Worm (Caenorhabditis elegans): ENCODE results near the gene C04G6.4.

C04G6.4 gene

DNA sequence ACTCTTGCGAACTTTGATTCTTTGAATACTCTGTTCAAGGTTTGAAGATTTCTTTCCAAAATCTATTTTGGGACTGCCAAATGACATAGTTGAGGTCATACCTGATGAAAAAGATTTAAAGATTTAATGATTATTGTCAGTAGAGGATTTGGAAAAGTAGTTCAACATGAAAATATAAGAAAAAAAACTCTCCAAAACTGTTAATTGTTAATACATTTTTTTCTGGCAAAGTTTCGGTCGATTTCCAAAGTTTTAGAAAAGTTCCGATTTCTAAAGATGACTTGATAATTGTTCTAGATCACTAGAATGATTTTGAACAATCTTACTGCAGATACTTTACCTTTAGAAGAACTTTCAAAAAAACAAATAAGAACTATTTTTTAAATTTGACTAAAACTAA is 12.0 kb downstream of the C04G6.4 start, which contains the start of gene C27A2.7:
Gene C27A2.7 (minus strand): TSS at position 101 of the 400 bp plus-strand sequence.
- TF ChIP-seq sea-1 (GFP tag; conservative IDR thresholded peaks at IDR 0.05) (no peak), ets-7 (tag; optimal IDR thresholded peaks at IDR 0.05) (no peak), ceh-36 (tag; optimal IDR thresholded peaks at IDR 0.05) (no peak), tbx-11 (GFP tag; IDR thresholded peaks at IDR 0.05) (no peak), hnd-1 (tag; optimal IDR thresholded peaks at IDR 0.05) (no peak)

DNA sequence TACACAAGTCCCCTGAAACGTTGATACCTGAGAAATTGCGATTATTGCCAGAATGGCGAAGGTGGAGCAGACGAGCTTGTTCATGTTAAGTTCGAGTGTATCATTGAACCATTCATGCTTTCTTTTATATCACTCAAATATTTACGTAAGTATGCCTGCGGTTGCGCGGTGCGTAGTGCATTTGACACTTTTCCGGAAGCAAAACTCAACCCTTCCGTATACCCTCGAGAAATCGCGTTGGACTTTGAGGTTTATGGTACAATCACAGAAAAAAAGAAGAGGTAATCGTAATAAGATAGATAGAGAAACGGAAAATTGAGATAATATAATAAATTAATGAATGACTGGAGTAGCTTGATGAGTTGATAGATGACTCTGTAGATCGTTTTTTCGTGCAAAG is 13.7 kb downstream of the C04G6.4 start, which contains the start of gene idpb-2:
Gene idpb-2 (minus strand): TSS at position 101 of the 400 bp plus-strand sequence.
- no peak for TF ChIP-seq F13C5.2 (tag; optimal IDR thresholded peaks at IDR 0.05)
- no peak for TF ChIP-seq ama-1 (optimal IDR thresholded peaks at IDR 0.05)
- no peak for TF ChIP-seq flt-1 (GFP tag; IDR thresholded peaks at IDR 0.05)
- no peak for TF ChIP-seq ets-7 (tag; optimal IDR thresholded peaks at IDR 0.05)
- TF ChIP-seq tra-4 (tag; optimal IDR thresholded peaks at IDR 0.05) = no peak
- no peak for TF ChIP-seq B0310.2 (tag; optimal IDR thresholded peaks at IDR 0.05)
- TF ChIP-seq hnd-1 (tag; optimal IDR thresholded peaks at IDR 0.05) = no peak
- TF ChIP-seq tbx-11 (GFP tag; IDR thresholded peaks at IDR 0.05) = no peak
- TF ChIP-seq sea-1 (GFP tag; conservative IDR thresholded peaks at IDR 0.05) = no peak
- TF ChIP-seq hmbx-1 (tag; optimal IDR thresholded peaks at IDR 0.05) = no peak
- TF ChIP-seq ceh-36 (tag; optimal IDR thresholded peaks at IDR 0.05) = no peak
- TF ChIP-seq ceh-13 (GFP tag; optimal IDR thresholded peaks at IDR 0.05) = no peak
- no peak for TF ChIP-seq pes-1 (GFP tag; IDR thresholded peaks at IDR 0.05)
- no peak for TF ChIP-seq hmg-4 (GFP tag; optimal IDR thresholded peaks at IDR 0.05)
- no peak for TF ChIP-seq scrt-1 (GFP tag; IDR thresholded peaks at IDR 0.05)
- no peak for TF ChIP-seq tbx-37 (GFP tag; conservative IDR thresholded peaks at IDR 0.05)
- TF ChIP-seq aly-1 (tag; optimal IDR thresholded peaks at IDR 0.05) = no peak

ce11 chrII:5067927-5068326 is 15.3 kb downstream of the C04G6.4 start, which contains the start of gene C27A2.8:
Gene C27A2.8, minus strand, starts transcription at chrII:5068043.
- no peak for TF ChIP-seq ceh-13 (GFP tag; optimal IDR thresholded peaks at IDR 0.05)
- no peak for TF ChIP-seq pes-1 (GFP tag; IDR thresholded peaks at IDR 0.05)
- no peak for TF ChIP-seq hnd-1 (tag; optimal IDR thresholded peaks at IDR 0.05)
- no peak for TF ChIP-seq hmbx-1 (tag; optimal IDR thresholded peaks at IDR 0.05)
- no peak for TF ChIP-seq ceh-36 (tag; optimal IDR thresholded peaks at IDR 0.05)
- TF ChIP-seq aly-1 (tag; optimal IDR thresholded peaks at IDR 0.05) = peak; percentile 10

DNA sequence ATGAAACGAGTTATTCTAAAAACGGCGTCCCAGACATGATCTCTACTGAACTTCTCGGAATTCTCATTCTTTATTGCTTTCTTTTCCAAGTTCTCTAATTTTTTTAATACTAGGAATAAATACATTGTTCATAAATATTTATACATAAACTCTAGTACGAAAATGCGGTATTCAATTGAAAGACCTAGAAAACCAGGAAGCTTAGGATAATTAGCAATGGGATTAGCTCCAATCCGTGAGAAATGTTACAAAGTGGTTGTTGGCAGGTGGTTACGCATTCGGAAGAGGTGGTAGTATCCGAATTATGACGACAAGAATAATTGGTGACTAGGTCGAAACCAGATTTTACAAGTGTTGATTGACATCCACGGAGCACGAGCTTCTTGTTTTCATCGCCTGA is 16.3 kb downstream of the C04G6.4 start:
- TF ChIP-seq flt-1 (GFP tag; IDR thresholded peaks at IDR 0.05) (no peak), ceh-13 (GFP tag; optimal IDR thresholded peaks at IDR 0.05) (no peak), ama-1 (optimal IDR thresholded peaks at IDR 0.05) (no peak), tbx-11 (GFP tag; IDR thresholded peaks at IDR 0.05) (no peak), B0310.2 (tag; optimal IDR thresholded peaks at IDR 0.05) (no peak), pes-1 (GFP tag; IDR thresholded peaks at IDR 0.05) (no peak), ceh-36 (tag; optimal IDR thresholded peaks at IDR 0.05) (no peak), hmbx-1 (tag; optimal IDR thresholded peaks at IDR 0.05) (no peak), tra-4 (tag; optimal IDR thresholded peaks at IDR 0.05) (no peak), tbx-37 (GFP tag; conservative IDR thresholded peaks at IDR 0.05) (no peak), hmg-4 (GFP tag; optimal IDR thresholded peaks at IDR 0.05) (no peak), sea-1 (GFP tag; conservative IDR thresholded peaks at IDR 0.05) (no peak), F13C5.2 (tag; optimal IDR thresholded peaks at IDR 0.05) (no peak), hnd-1 (tag; optimal IDR thresholded peaks at IDR 0.05) (no peak), aly-1 (tag; optimal IDR thresholded peaks at IDR 0.05) (no peak), ets-7 (tag; optimal IDR thresholded peaks at IDR 0.05) (no peak)

DNA sequence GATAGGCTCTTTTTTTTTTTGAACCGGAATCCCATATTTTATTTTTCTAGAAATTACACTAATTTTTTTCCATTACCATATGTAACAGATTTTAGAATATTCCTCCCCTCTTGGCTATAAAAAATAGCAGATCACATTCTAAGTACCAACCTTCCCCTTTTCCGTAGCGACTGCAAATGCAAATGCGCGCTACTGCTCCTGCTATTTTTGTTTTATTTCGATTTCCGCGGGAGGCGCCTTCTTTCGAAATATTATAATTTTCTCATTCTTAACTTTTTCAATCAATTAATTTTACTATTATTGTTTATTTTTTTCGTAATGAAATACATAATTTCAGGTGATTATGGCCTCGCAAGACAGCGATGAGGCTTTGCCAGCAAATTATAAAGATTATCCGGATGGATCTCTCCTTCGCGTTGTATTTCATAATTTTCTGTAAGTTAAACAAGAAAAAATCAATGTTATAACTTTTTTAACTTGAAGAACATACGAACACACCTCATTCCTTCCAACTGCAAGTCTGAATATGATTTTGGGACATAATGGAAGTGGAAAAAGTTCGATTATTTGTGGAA is 21.4 kb downstream of the C04G6.4 start, which contains the start of gene smc-5:
Gene smc-5 (plus strand): TSS at position 332 of the 575 bp plus-strand sequence.
- TF ChIP-seq hmbx-1 (tag; optimal IDR thresholded peaks at IDR 0.05) = no peak
- peak; percentile 46; the same call in 1 of the 2 replicates for TF ChIP-seq pes-1 (GFP tag; IDR thresholded peaks at IDR 0.05)
- peak; percentile 43 for TF ChIP-seq F13C5.2 (tag; optimal IDR thresholded peaks at IDR 0.05)

DNA sequence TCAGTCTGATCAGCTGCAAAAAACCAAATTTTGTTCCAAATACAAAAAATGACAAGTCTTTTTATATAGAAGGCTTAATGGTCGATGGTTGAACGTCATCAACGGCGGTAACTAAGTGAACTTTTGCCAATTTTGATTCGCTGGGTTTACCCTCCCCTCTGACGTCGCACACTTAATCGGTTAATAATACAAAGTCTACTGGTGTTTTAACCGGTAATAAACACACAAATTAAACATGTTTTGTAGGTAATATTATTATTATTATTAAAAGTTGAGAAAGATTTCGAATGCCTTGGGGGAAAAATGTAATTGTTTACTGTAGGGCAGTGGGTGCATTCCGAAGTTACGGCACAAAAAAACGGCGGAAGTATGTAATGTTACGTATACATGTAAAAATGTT is 22.5 kb downstream of the C04G6.4 start, which contains the start of gene pho-12:
Gene pho-12 (minus strand): TSS at position 101 of the 400 bp plus-strand sequence.
- TF ChIP-seq F13C5.2 (tag; optimal IDR thresholded peaks at IDR 0.05) = no peak
- TF ChIP-seq B0310.2 (tag; optimal IDR thresholded peaks at IDR 0.05) = no peak
- TF ChIP-seq flt-1 (GFP tag; IDR thresholded peaks at IDR 0.05) = no peak
- no peak for TF ChIP-seq tra-4 (tag; optimal IDR thresholded peaks at IDR 0.05)
- no peak for TF ChIP-seq aly-1 (tag; optimal IDR thresholded peaks at IDR 0.05)
- no peak for TF ChIP-seq hnd-1 (tag; optimal IDR thresholded peaks at IDR 0.05)
- TF ChIP-seq ama-1 (optimal IDR thresholded peaks at IDR 0.05) = no peak
- TF ChIP-seq scrt-1 (GFP tag; IDR thresholded peaks at IDR 0.05) = no peak
- no peak for TF ChIP-seq tbx-37 (GFP tag; conservative IDR thresholded peaks at IDR 0.05)
- no peak for TF ChIP-seq hmbx-1 (tag; optimal IDR thresholded peaks at IDR 0.05)
- no peak for TF ChIP-seq hmg-4 (GFP tag; optimal IDR thresholded peaks at IDR 0.05)
- no peak for TF ChIP-seq ceh-13 (GFP tag; optimal IDR thresholded peaks at IDR 0.05)
- TF ChIP-seq ceh-36 (tag; optimal IDR thresholded peaks at IDR 0.05) = no peak
- TF ChIP-seq pes-1 (GFP tag; IDR thresholded peaks at IDR 0.05) = no peak
- no peak for TF ChIP-seq ets-7 (tag; optimal IDR thresholded peaks at IDR 0.05)
- no peak for TF ChIP-seq tbx-11 (GFP tag; IDR thresholded peaks at IDR 0.05)
- TF ChIP-seq sea-1 (GFP tag; conservative IDR thresholded peaks at IDR 0.05) = no peak

DNA sequence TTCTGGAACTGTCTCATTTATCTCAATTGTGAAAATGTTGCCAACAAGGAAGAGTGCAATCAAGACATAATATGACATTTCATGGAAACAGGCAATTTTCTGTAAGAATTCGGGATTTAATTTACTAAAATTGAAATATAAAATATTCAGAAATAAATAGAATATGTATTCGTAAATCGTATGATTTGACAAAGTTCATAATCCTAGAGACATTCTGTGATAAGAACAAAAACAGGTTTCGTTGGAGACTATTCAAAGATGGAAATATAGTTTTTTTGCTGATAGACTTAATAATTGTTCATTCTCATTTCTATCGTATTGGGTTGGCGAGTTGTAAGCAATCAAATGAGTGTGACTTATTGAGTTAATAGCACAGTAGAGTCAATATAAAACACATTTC is 25.2 kb downstream of the C04G6.4 start, which contains the start of gene C27A2.12:
Gene C27A2.12 (minus strand): TSS at position 101 of the 400 bp plus-strand sequence.
- TF ChIP-seq sea-1 (GFP tag; conservative IDR thresholded peaks at IDR 0.05) = no peak

DNA sequence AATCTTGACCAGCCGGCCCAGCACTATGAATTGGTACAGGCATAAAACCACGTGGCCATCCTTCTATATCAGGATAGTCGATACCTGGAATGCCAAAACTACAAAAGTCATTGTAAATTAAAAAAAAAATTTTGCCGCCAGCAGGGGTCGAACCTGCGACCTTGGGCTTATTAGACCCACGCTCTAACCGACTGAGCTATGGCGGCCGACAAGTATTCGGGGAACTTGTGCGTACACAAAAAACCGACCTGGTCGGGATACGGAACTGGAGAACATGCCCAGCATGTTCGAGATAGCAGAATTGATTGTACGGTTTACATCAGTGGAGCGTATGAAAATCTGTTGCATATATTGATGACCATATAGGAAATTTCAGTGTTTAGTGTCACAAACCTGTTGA is 25.9 kb downstream of the C04G6.4 start:
- TF ChIP-seq ets-7 (tag; optimal IDR thresholded peaks at IDR 0.05) = no peak
- TF ChIP-seq ceh-36 (tag; optimal IDR thresholded peaks at IDR 0.05) = peak; percentile 54
- 0 out of 2 replicates have a peak, but pooled peaks have one; percentile 63 for TF ChIP-seq sea-1 (GFP tag; conservative IDR thresholded peaks at IDR 0.05)
- no peak for TF ChIP-seq tra-4 (tag; optimal IDR thresholded peaks at IDR 0.05)
- 0 out of 2 replicates have a peak, but pooled peaks have one; percentile 28 for TF ChIP-seq tbx-11 (GFP tag; IDR thresholded peaks at IDR 0.05)
- TF ChIP-seq scrt-1 (GFP tag; IDR thresholded peaks at IDR 0.05) = peak; percentile 72
- TF ChIP-seq ceh-13 (GFP tag; optimal IDR thresholded peaks at IDR 0.05) = peak; percentile 53
- TF ChIP-seq flt-1 (GFP tag; IDR thresholded peaks at IDR 0.05) = peak; percentile 72
- peak; percentile 51 for TF ChIP-seq hmg-4 (GFP tag; optimal IDR thresholded peaks at IDR 0.05)
- TF ChIP-seq ama-1 (optimal IDR thresholded peaks at IDR 0.05) = no peak
- TF ChIP-seq pes-1 (GFP tag; IDR thresholded peaks at IDR 0.05) = peak; percentile 86
- peak; percentile 24 for TF ChIP-seq B0310.2 (tag; optimal IDR thresholded peaks at IDR 0.05)
- no peak for TF ChIP-seq aly-1 (tag; optimal IDR thresholded peaks at IDR 0.05)
- TF ChIP-seq hmbx-1 (tag; optimal IDR thresholded peaks at IDR 0.05) = no peak

Measured in whole organism, early embryonic.